Worm (Caenorhabditis elegans) whole organism, L3 larva: ENCODE results near the gene ZK792.12.
A peak's percentile ranks its signal among the peaks of the same experiment; 100 is the strongest.

ENCODE experiments used
- aly-2 ChIP-seq: fragments of 150-350 bp; optimal IDR thresholded peaks from 2 replicates; lab custom pipeline; 2014; ENCODE audit warnings: missing biosample characterization, missing genetic modification characterization
- ceh-16 ChIP-seq: sonication (generic microtip); optimal IDR thresholded peaks from 2 replicates; lab custom pipeline; 2017; ENCODE audit warnings: missing biosample characterization, missing genetic modification characterization
- ceh-82 ChIP-seq: fragments of 150-350 bp; optimal IDR thresholded peaks from 2 replicates; lab custom pipeline; 2014; ENCODE audit warnings: missing biosample characterization, missing genetic modification characterization
- ceh-9 ChIP-seq: sonication (generic microtip); optimal IDR thresholded peaks from 2 replicates; lab custom pipeline; 2018; ENCODE audit warnings: missing biosample characterization, missing genetic modification characterization
- egl-27 ChIP-seq: sonication (generic microtip); optimal IDR thresholded peaks from 4 replicates; lab custom pipeline; 2017; ENCODE audit warnings: missing biosample characterization, missing genetic modification reagents, missing genetic modification characterization
- elt-1 ChIP-seq: fragments of 150-350 bp; optimal IDR thresholded peaks from 2 replicates; lab custom pipeline; 2014; ENCODE audit warnings: missing biosample characterization, missing genetic modification characterization
- elt-3 ChIP-seq, 3 experiments: fragments of 150-350 bp in 1 of 3; sonication (generic microtip) in 2 of 3; optimal IDR thresholded peaks; 2 replicates in 2 of 3; 4 replicates in 1 of 3; lab custom pipeline; 2014 to 2017; ENCODE audit warnings: missing biosample characterization in 3 of 3, missing genetic modification characterization in 3 of 3
- eor-1 ChIP-seq, 2 experiments: fragments of 150-350 bp; optimal IDR thresholded peaks; 2 replicates each; lab custom pipeline; 2014 to 2018; ENCODE audit warnings: missing biosample characterization in 2 of 2, missing genetic modification characterization in 2 of 2
- fkh-2 ChIP-seq: fragments of 150-350 bp; optimal IDR thresholded peaks from 2 replicates; lab custom pipeline; 2014; ENCODE audit warnings: missing biosample characterization, missing genetic modification reagents, missing genetic modification characterization
- fos-1 ChIP-seq: fragments of 150-350 bp; optimal IDR thresholded peaks from 2 replicates; lab custom pipeline; 2014; ENCODE audit warnings: missing biosample characterization, missing genetic modification characterization
- hmg-11 ChIP-seq: sonication (generic microtip); optimal IDR thresholded peaks from 2 replicates; lab custom pipeline; 2016; ENCODE audit warnings: missing genetic modification characterization, missing compliant biosample characterization
- jun-1 ChIP-seq: fragments of 150-350 bp; optimal IDR thresholded peaks from 2 replicates; lab custom pipeline; 2014; ENCODE audit warnings: missing biosample characterization, missing genetic modification reagents, missing genetic modification characterization
- lin-15B ChIP-seq: fragments of 150-350 bp; optimal IDR thresholded peaks from 2 replicates; lab custom pipeline; 2014; ENCODE audit warnings: missing biosample characterization, missing genetic modification characterization
- lin-39 ChIP-seq: fragments of 150-350 bp; optimal IDR thresholded peaks from 2 replicates; lab custom pipeline; 2018; ENCODE audit warnings: missing biosample characterization, missing genetic modification reagents, missing genetic modification characterization
- lsy-12 ChIP-seq: sonication (generic microtip); optimal IDR thresholded peaks from 2 replicates; lab custom pipeline; 2016; ENCODE audit warnings: mild to moderate bottlenecking, missing genetic modification characterization, missing compliant biosample characterization
- nfya-1 ChIP-seq: sonication (generic microtip); optimal IDR thresholded peaks from 2 replicates; lab custom pipeline; 2017; ENCODE audit warnings: missing genetic modification characterization, mild to moderate bottlenecking, missing compliant biosample characterization, antibody characterized with exemption, moderate library complexity; ENCODE audit not compliant: insufficient read depth
- nhr-11 ChIP-seq: fragments of 150-350 bp; optimal IDR thresholded peaks from 2 replicates; lab custom pipeline; 2014; ENCODE audit warnings: missing biosample characterization, missing genetic modification characterization
- nhr-237 ChIP-seq: fragments of 150-350 bp; optimal IDR thresholded peaks from 2 replicates; lab custom pipeline; 2014; ENCODE audit warnings: missing biosample characterization, missing genetic modification characterization
- nhr-67 ChIP-seq: fragments of 150-350 bp; optimal IDR thresholded peaks from 2 replicates; lab custom pipeline; 2014; ENCODE audit warnings: missing biosample characterization, missing genetic modification characterization
- nhr-76 ChIP-seq: fragments of 150-350 bp; sonication (generic microtip); optimal IDR thresholded peaks from 5 replicates; lab custom pipeline; 2014; ENCODE audit warnings: missing biosample characterization, missing genetic modification characterization
- nhr-77 ChIP-seq: fragments of 150-350 bp; optimal IDR thresholded peaks from 2 replicates; lab custom pipeline; 2014; ENCODE audit warnings: missing biosample characterization, missing genetic modification characterization
- pha-4 ChIP-seq: fragments of 150-350 bp; optimal IDR thresholded peaks from 2 replicates; lab custom pipeline; 2014; ENCODE audit warnings: missing biosample characterization, missing genetic modification reagents, missing genetic modification characterization
- skn-1 ChIP-seq: fragments of 150-350 bp; optimal IDR thresholded peaks from 2 replicates; lab custom pipeline; 2014; ENCODE audit warnings: missing biosample characterization, missing genetic modification characterization
- snpc-4 ChIP-seq: fragments of 150-350 bp; optimal IDR thresholded peaks from 2 replicates; lab custom pipeline; 2014; ENCODE audit warnings: missing biosample characterization, missing genetic modification characterization
- tbx-2 ChIP-seq: sonication (generic microtip); optimal IDR thresholded peaks from 2 replicates; lab custom pipeline; 2016; ENCODE audit warnings: mild to moderate bottlenecking, missing genetic modification characterization, missing compliant biosample characterization
- unc-39 ChIP-seq: sonication (generic microtip); optimal IDR thresholded peaks from 4 replicates; lab custom pipeline; 2017; ENCODE audit warnings: missing biosample characterization, missing genetic modification characterization
- unc-62 ChIP-seq: fragments of 150-350 bp; sonication (generic microtip); optimal IDR thresholded peaks from 4 replicates; lab custom pipeline; 2014; ENCODE audit warnings: missing biosample characterization, missing genetic modification reagents, missing genetic modification characterization
- zag-1 ChIP-seq: fragments of 150-350 bp; optimal IDR thresholded peaks from 2 replicates; lab custom pipeline; 2014; ENCODE audit warnings: missing biosample characterization, missing genetic modification characterization

Gene ZK792.12

DNA sequence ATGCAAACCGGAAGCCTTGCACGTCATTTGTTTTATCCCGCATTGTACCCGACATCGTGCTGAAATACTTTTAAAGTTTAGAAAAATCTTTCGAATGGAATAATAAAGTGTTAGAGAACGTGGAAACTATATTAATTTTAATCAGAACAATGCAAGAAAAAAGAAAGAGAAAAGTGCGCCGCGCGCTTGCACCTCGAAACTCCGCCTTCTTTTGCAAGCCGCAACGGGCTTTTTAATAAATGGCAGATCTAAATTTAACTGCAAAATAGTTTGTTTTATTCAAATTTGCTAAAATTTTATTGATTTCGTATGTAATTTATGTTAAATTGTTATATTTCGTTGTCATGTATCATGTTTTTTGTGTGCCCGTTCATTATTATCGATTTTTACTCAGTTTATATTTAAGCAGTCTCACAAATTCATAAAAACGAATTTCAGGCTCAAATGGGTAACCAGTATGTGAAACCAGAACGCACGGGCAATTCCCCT, 41.6 kb upstream of the ZK792.12 start, which contains the start of the genes acl-3 and ndub-6:
Gene acl-3 (minus strand): TSS at position 59 of the 489 bp plus-strand sequence.
Gene ndub-6 (plus strand): TSS at position 439 of the 489 bp plus-strand sequence.
- TF ChIP-seq nhr-76 (tag; lab: Kevin White, UChicago) (no peak), pha-4 (tag; lab: Kevin White, UChicago) (peak; percentile 16), ceh-82 (tag; lab: Kevin White, UChicago) (no peak), ceh-9 (tag; lab: Kevin White, UChicago) (no peak)

DNA sequence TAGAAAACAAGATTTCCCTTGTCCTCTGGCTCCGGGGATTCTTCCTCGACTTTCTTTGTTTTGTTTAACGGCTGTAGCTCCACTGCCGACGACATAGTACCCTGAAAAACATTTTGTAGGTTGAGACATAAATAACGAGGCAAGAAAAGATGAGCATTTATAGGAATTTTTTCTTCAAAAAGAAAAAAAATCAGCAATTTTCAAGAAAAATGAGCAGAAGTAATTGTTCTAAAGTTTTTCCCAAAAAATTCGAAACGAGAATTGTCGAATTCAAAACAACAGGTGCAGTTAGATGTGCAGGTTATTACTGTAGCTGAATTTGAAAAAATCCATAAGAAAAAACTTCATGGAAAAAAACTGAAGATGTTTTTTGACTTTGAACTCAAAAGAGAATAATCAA, 38.2 kb upstream of the ZK792.12 start, which contains the start of gene ent-1:
Gene ent-1 (minus strand): TSS at position 101 of the 400 bp plus-strand sequence.
- TF ChIP-seq nhr-76 (tag; lab: Kevin White, UChicago) (no peak), nhr-67 (tag; lab: Kevin White, UChicago) (no peak), tbx-2 (no peak), ceh-82 (tag; lab: Kevin White, UChicago) (no peak), unc-39 (tag; lab: Kevin White, UChicago) (no peak), zag-1 (tag; lab: Kevin White, UChicago) (no peak)
- TF ChIP-seq, all 47 proteins: peak for 0

ce11 chrIV:11656144-11656780, 37.3 kb upstream of the ZK792.12 start, which contains the start of gene ZK809.5:
Gene ZK809.5 (plus strand): TSS chrIV:11656730.
- TF ChIP-seq hmg-11 (tag; lab: Kevin White, UChicago) = peak; percentile 34
- TF ChIP-seq aly-2 = no peak
- TF ChIP-seq fkh-2 (tag; lab: Kevin White, UChicago) = no peak
- peak; percentile 20 for TF ChIP-seq nfya-1
- no peak for TF ChIP-seq pha-4 (tag; lab: Kevin White, UChicago)

ce11 chrIV:11659794-11660312, 33.7 kb upstream of the ZK792.12 start, which contains the start of gene ZK792.1:
Gene ZK792.1 (plus strand): TSS chrIV:11659844.
- TF ChIP-seq elt-1 (tag; lab: Kevin White, UChicago) = no peak
- TF ChIP-seq lin-15B (tag; lab: Kevin White, UChicago) = no peak
- no peak for TF ChIP-seq zag-1 (tag; lab: Kevin White, UChicago)
- no peak for TF ChIP-seq lsy-12

DNA sequence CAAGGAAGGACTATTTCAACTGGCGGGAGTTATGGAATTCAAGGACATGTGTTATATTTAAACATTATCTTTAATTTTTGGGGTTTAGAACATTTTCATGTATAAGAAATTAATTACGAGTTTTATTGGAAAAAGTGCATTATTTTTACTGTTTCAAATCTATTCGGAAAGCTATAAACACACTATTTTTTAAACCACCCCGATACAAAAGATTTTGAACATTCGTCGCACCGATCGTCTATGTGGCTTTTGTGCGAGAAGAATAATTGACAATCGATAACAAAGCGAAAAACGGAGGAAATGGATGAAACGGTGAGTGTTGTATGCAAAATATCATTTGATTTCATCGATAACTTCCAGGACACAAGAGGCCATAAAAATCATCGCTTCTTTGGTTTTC, 28.6 kb upstream of the ZK792.12 start, which contains the start of gene ZK809.9:
Gene ZK809.9 (plus strand): TSS at position 301 of the 400 bp plus-strand sequence.
- TF ChIP-seq nhr-76 (tag; lab: Kevin White, UChicago) (no peak), fos-1 (tag; lab: Kevin White, UChicago) (no peak), lin-39 (tag; lab: Kevin White, UChicago) (no peak), skn-1 (tag; lab: Kevin White, UChicago) (no peak), eor-1 (tag; optimal IDR thresholded peaks at IDR 0.05; lab: Kevin White, UChicago) (no peak), elt-3 (tag; optimal IDR thresholded peaks at IDR 0.05; lab: Kevin White, UChicago) (no peak), lsy-12 (no peak), snpc-4 (tag; lab: Kevin White, UChicago) (no peak), ceh-16 (no peak), pha-4 (tag; lab: Kevin White, UChicago) (no peak)

DNA sequence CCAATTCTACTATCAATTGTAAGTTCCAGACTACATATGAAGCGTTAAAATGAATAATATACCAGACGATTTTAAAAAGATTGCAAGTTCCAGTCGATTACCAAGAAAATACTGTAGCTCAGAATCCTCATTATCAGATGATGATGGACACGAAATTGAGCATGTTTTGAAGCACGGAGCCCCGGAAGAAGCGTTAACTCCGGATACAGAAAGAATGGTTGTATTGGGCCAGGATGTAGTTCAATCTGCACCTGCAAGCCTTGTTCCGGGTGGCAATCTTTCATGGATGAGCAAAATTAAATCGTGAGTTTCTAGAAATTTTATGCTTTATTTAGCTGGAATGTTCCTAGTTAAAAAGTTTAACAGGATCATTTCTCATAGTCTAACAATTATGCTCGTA, 25.6 kb upstream of the ZK792.12 start, which contains the start of gene atg-4.2:
Gene atg-4.2 (plus strand): TSS at position 24 of the 400 bp plus-strand sequence.
- TF ChIP-seq unc-62 (GFP tag; lab: Kevin White, UChicago) (no peak), ceh-82 (tag; lab: Kevin White, UChicago) (no peak), nhr-76 (tag; lab: Kevin White, UChicago) (no peak), unc-39 (tag; lab: Kevin White, UChicago) (no peak), egl-27 (no peak), snpc-4 (tag; lab: Kevin White, UChicago) (no peak), eor-1 (tag; optimal IDR thresholded peaks at IDR 0.05; lab: Kevin White, UChicago) (no peak), aly-2 (no peak), jun-1 (tag; lab: Kevin White, UChicago) (no peak), nhr-237 (tag; lab: Kevin White, UChicago) (no peak), nhr-77 (tag; lab: Kevin White, UChicago) (no peak), tbx-2 (no peak), nhr-11 (tag; lab: Kevin White, UChicago) (no peak)
- TF ChIP-seq, all 47 proteins: peak for 0
